Fruit fly (Drosophila melanogaster): ENCODE data around the gene CG15544.
A peak's percentile ranks its signal among the peaks of the same experiment; 100 is the strongest.

The CG15544 gene

dm6 chr3R:30888550-30889259, 61.1 kb downstream of the CG15544 start, which contains the start of gene Sap-r (continued):
- TF ChIP-seq CG16813 (GFP tag; IDR thresholded peaks at IDR 0.05; ENCODE audit: partially characterized antibody) (peak; percentile 79), chm (GFP tag; IDR thresholded peaks at IDR 0.05) (peak; percentile 16; the same call in 1 of the 2 replicates), CG14014 (GFP tag; IDR thresholded peaks at IDR 0.05) (no peak), CG15073 (GFP tag; optimal IDR thresholded peaks at IDR 0.05) (no peak), dmrt11E (tag; optimal IDR thresholded peaks at IDR 0.05) (no peak), dm (GFP tag; optimal IDR thresholded peaks at IDR 0.05) (no peak), gcm2 (GFP tag; optimal IDR thresholded peaks at IDR 0.05) (no peak), otp (GFP tag; IDR thresholded peaks at IDR 0.05) (no peak), amos (GFP tag; IDR thresholded peaks at IDR 0.05; ENCODE audit: partially characterized antibody) (peak; percentile 90), Rx (GFP tag; IDR thresholded peaks at IDR 0.05) (no peak), Dip3 (GFP tag; optimal IDR thresholded peaks at IDR 0.05) (no peak), CG18599 (GFP tag; optimal IDR thresholded peaks at IDR 0.05) (no peak), CG10267 (tag; optimal IDR thresholded peaks at IDR 0.05) (peak; percentile 59), Sox100B (GFP tag; optimal IDR thresholded peaks at IDR 0.05) (no peak), Hey (tag; optimal IDR thresholded peaks at IDR 0.05) (no peak), kah (GFP tag; optimal IDR thresholded peaks at IDR 0.05) (no peak), CG3847 (GFP tag; IDR thresholded peaks at IDR 0.05) (peak; percentile 61), pita (GFP tag; optimal IDR thresholded peaks at IDR 0.05) (peak; percentile 98), Ets65A (GFP tag) (peak; percentile 67), CHES-1-like (GFP tag; optimal IDR thresholded peaks at IDR 0.05) (peak; percentile 7), E2f2 (GFP tag; IDR thresholded peaks at IDR 0.05) (peak; percentile 38; the same call in 1 of the 2 replicates), danr (GFP tag; IDR thresholded peaks at IDR 0.05) (no peak), emc (GFP tag; optimal IDR thresholded peaks at IDR 0.05) (no peak), lmd (GFP tag; IDR thresholded peaks at IDR 0.05) (no peak), sim (GFP tag; IDR thresholded peaks at IDR 0.05) (no peak), fd64A (GFP tag; optimal IDR thresholded peaks at IDR 0.05) (no peak), NFAT (GFP tag; IDR thresholded peaks at IDR 0.05) (peak; percentile 7; the same call in 1 of the 2 replicates), bab2 (GFP tag; optimal IDR thresholded peaks at IDR 0.05) (no peak), chinmo (GFP tag; IDR thresholded peaks at IDR 0.05; ENCODE audit: partially characterized antibody) (peak; percentile 88; the same call in 2 of the 4 replicates), CG4360 (GFP tag; IDR thresholded peaks at IDR 0.05) (no peak), pan (optimal IDR thresholded peaks at IDR 0.05) (no peak), pan (GFP tag; optimal IDR thresholded peaks at IDR 0.05 in 1 of 2, IDR thresholded peaks at IDR 0.05 in 1 of 2) (no peak), slbo (GFP tag; IDR thresholded peaks at IDR 0.05) (peak; percentile 33; the same call in 1 of the 2 replicates), CG11456 (GFP tag; IDR thresholded peaks at IDR 0.05) (no peak), CG15696 (tag; optimal IDR thresholded peaks at IDR 0.05) (no peak), Mad (GFP tag; optimal IDR thresholded peaks at IDR 0.05) (peak; percentile 31), CG11247 (GFP tag; IDR thresholded peaks at IDR 0.05) (no peak), seq (GFP tag; IDR thresholded peaks at IDR 0.05) (no peak), Side (GFP tag; optimal IDR thresholded peaks at IDR 0.05) (no peak), CG14667 (GFP tag; IDR thresholded peaks at IDR 0.05) (no peak), CG8290 (GFP tag; optimal IDR thresholded peaks at IDR 0.05) (peak; percentile 44), CG8290 (tag; optimal IDR thresholded peaks at IDR 0.05) (peak in 1 of 2 experiments; percentile 84), toy (GFP tag; IDR thresholded peaks at IDR 0.05) (no peak), Camta (GFP tag; optimal IDR thresholded peaks at IDR 0.05) (no peak), pho (GFP tag; optimal IDR thresholded peaks at IDR 0.05) (peak; percentile 24), pb (GFP tag; optimal IDR thresholded peaks at IDR 0.05) (no peak), Elba2 (GFP tag; optimal IDR thresholded peaks at IDR 0.05) (no peak), salm (tag; optimal IDR thresholded peaks at IDR 0.05) (no peak), CG18619 (GFP tag; optimal IDR thresholded peaks at IDR 0.05) (no peak), CG10209 (GFP tag; optimal IDR thresholded peaks at IDR 0.05) (no peak), Bteb2 (GFP tag; optimal IDR thresholded peaks at IDR 0.05) (peak; percentile 12), eyg (GFP tag; optimal IDR thresholded peaks at IDR 0.05) (no peak)

Data from whole organism, embryonic.